Fruit fly (Drosophila melanogaster): ENCODE results near the gene t-Grip91.

The t-Grip91 gene

DNA sequence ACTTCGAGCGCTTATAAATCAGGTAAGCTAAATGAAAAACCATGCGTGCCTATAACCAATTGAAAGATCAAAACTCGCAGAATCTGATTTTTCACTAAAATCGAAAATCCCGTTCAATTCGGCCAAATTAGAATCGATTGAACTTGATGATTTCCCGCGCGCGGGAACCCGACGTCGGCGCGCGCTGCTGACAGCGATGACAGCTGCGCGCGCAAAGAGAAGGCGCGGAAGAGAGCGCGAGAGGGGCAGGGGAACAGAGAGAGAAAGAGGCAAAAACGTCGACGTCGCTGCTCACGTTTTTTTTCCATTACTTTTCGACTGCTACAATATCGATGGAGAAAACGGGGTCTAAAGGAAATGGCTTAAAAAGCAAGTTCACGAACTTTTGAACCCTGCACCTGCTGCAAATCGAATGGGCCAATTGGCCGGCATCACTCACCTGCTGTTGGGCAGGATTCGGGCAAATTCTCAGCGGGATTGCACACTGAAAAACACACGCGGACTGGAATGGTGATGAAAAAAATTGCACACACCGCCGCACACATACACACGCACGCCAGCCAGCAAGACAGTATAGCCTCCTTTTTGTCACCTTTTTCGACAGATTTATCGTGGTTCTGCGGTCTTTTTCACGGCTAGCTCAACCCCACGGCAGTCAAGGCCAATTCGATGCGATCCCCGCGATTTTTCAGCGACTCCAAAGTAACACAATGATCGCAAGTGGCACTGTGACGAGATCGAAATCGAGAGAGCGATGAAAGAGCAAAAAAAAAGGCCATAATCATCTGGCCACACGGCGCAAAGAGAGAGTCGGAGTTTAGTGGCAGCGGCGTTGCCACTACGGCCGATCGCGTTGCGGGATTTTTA is 36.3 kb upstream of the t-Grip91 start, which contains the start of gene CycE (continued):
- TF ChIP-seq HLHmδ (GFP tag; optimal IDR thresholded peaks at IDR 0.05) (no peak), CG4820 (GFP tag; optimal IDR thresholded peaks at IDR 0.05) (no peak), CG17568 (GFP tag; optimal IDR thresholded peaks at IDR 0.05) (no peak), danr (GFP tag; IDR thresholded peaks at IDR 0.05) (no peak), gce (GFP tag; IDR thresholded peaks at IDR 0.05) (no peak), gsb (GFP tag; IDR thresholded peaks at IDR 0.05) (no peak), lov (optimal IDR thresholded peaks at IDR 0.05) (no peak), lov (GFP tag; IDR thresholded peaks at IDR 0.05) (no peak), gsb-n (tag; optimal IDR thresholded peaks at IDR 0.05) (no peak), TFAM (GFP tag; optimal IDR thresholded peaks at IDR 0.05) (no peak), Dek (tag; optimal IDR thresholded peaks at IDR 0.05) (no peak), so (GFP tag; IDR thresholded peaks at IDR 0.05) (no peak), ato (GFP tag; IDR thresholded peaks at IDR 0.05; ENCODE audit: partially characterized antibody) (no peak), CG2889 (GFP tag; IDR thresholded peaks at IDR 0.05) (no peak), gfzf (GFP tag; optimal IDR thresholded peaks at IDR 0.05) (peak; percentile 55), otp (GFP tag; IDR thresholded peaks at IDR 0.05) (no peak), CG6254 (GFP tag; optimal IDR thresholded peaks at IDR 0.05) (no peak), stwl (tag; optimal IDR thresholded peaks at IDR 0.05) (peak; percentile 4), psq (GFP tag; optimal IDR thresholded peaks at IDR 0.05) (no peak), CG10321 (GFP tag; IDR thresholded peaks at IDR 0.05) (no peak), Dbx (GFP tag; IDR thresholded peaks at IDR 0.05) (0 out of 3 replicates have a peak, but pooled peaks have one; percentile 31), CG17359 (tag; optimal IDR thresholded peaks at IDR 0.05) (no peak), Sin3A (optimal IDR thresholded peaks at IDR 0.05) (peak; percentile 82), CG13123 (GFP tag; optimal IDR thresholded peaks at IDR 0.05) (no peak), CG2712 (tag; optimal IDR thresholded peaks at IDR 0.05) (no peak), unpg (GFP tag; optimal IDR thresholded peaks at IDR 0.05) (no peak), CG14667 (GFP tag; IDR thresholded peaks at IDR 0.05) (no peak), CG3065 (GFP tag; optimal IDR thresholded peaks at IDR 0.05) (no peak), CG6854 (GFP tag; optimal IDR thresholded peaks at IDR 0.05) (no peak), yki (optimal IDR thresholded peaks at IDR 0.05) (peak; percentile 30), MBD-R2 (GFP tag; IDR thresholded peaks at IDR 0.05) (no peak), Nf-YB (GFP tag; optimal IDR thresholded peaks at IDR 0.05) (no peak), mirr (GFP tag; optimal IDR thresholded peaks at IDR 0.05) (no peak), CG9609 (GFP tag; optimal IDR thresholded peaks at IDR 0.05) (no peak), BEAF-32 (GFP tag; optimal IDR thresholded peaks at IDR 0.05) (no peak), cas (GFP tag; IDR thresholded peaks at IDR 0.05) (no peak), CG16815 (GFP tag; optimal IDR thresholded peaks at IDR 0.05) (no peak), Xrp1 (GFP tag; IDR thresholded peaks at IDR 0.05) (no peak), CG2875 (GFP tag; optimal IDR thresholded peaks at IDR 0.05) (no peak), CG11695 (GFP tag; IDR thresholded peaks at IDR 0.05) (no peak), Kr (GFP tag; optimal IDR thresholded peaks at IDR 0.05) (no peak), CG2129 (GFP tag; IDR thresholded peaks at IDR 0.05; ENCODE audit: partially characterized antibody) (no peak), CG2116 (GFP tag; optimal IDR thresholded peaks at IDR 0.05) (peak; percentile 44), CG10565 (GFP tag; optimal IDR thresholded peaks at IDR 0.05) (no peak), tll (GFP tag; optimal IDR thresholded peaks at IDR 0.05) (no peak), Lpt (GFP tag; optimal IDR thresholded peaks at IDR 0.05) (no peak), HLH3B (GFP tag; IDR thresholded peaks at IDR 0.05) (no peak), Elba2 (GFP tag; optimal IDR thresholded peaks at IDR 0.05) (peak; percentile 30), fd102C (GFP tag; optimal IDR thresholded peaks at IDR 0.05) (no peak), CG11723 (GFP tag; optimal IDR thresholded peaks at IDR 0.05) (no peak)
